Worm (Caenorhabditis elegans): Measurements from ENCODE around the gene C17G10.6.

The C17G10.6 gene

DNA sequence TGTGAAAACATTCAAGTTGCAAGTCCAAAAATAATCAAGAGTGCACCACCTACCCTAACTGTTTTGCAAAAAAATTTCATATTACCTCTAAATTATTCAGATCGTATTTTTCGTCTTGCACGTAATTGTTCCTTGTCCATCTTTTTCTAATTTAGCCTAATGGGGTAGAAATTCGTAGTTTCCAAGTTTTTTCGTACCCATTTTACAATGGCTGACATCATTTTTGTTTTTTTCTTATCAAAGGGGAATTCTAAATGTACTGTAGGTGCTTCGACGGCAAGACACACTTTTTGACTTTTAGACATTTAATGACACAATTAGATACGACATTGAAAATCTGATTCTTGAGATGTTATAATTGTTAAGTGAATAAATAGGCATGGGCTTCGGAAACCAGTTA, 1.3 kb upstream of the C17G10.6 start:
- TF ChIP-seq ZK546.5 (tag; optimal IDR thresholded peaks at IDR 0.05) (no peak), sem-4 (tag; optimal IDR thresholded peaks at IDR 0.05) (no peak), ztf-1 (GFP tag; conservative IDR thresholded peaks at IDR 0.05) (no peak), peb-1 (tag; optimal IDR thresholded peaks at IDR 0.05) (no peak), mdl-1 (tag; optimal IDR thresholded peaks at IDR 0.05) (no peak), egl-27 (tag; optimal IDR thresholded peaks at IDR 0.05) (no peak), ceh-16 (tag; optimal IDR thresholded peaks at IDR 0.05) (no peak), snpc-4 (tag; optimal IDR thresholded peaks at IDR 0.05) (no peak), alr-1 (tag; optimal IDR thresholded peaks at IDR 0.05) (no peak), nhr-23 (tag; optimal IDR thresholded peaks at IDR 0.05) (no peak)

DNA sequence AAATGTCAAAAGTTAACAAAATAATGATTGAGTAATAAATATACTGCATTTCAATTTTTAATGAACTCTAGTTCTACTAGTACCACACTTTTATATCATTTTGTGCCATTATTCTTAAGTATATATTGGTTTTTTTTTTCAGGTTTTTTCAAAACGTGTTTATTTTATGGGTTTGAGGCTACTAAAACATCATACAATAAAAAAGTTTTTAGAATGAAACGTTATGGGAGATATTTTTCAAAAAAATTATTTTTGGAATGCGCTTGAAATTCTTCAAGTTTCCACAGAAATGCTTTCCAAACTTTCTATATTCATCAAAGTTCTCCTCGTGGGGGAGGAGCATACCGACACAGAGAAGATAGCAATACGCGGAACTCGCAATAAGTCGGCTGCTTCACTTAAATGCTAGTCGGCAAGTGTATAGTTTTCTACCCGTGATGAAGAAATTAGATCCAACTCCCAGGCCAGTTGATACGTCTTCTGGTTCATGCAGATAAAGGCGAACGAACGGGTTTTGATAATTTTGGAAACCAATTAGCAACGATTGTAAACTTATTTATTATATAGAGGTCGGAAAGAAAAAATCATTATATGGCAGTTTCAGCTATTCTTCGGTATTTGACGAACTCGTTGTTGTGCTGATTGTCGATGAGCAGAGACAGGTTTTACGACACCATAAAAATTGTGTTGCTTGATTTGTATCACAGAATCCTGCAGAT, 3.6 kb downstream of the C17G10.6 start, which contains the start of gene C17G10.10:
C17G10.10 (minus strand) TSS at position 51 of the 719 bp plus-strand sequence.
- TF ChIP-seq peb-1 (tag; optimal IDR thresholded peaks at IDR 0.05) (no peak), mbf-1 (tag; optimal IDR thresholded peaks at IDR 0.05) (no peak), C34F6.9 (tag; optimal IDR thresholded peaks at IDR 0.05) (peak; percentile 20), mab-5 (tag; optimal IDR thresholded peaks at IDR 0.05) (no peak), unc-39 (tag; optimal IDR thresholded peaks at IDR 0.05) (no peak), F13H6.1 (tag; optimal IDR thresholded peaks at IDR 0.05) (peak; percentile 58), blmp-1 (tag; optimal IDR thresholded peaks at IDR 0.05; ENCODE audit: insufficient read depth) (no peak), ama-1 (optimal IDR thresholded peaks at IDR 0.05) (peak; percentile 98), dmd-4 (tag; optimal IDR thresholded peaks at IDR 0.05) (no peak), ztf-11 (tag; optimal IDR thresholded peaks at IDR 0.05) (no peak), ceh-16 (tag; optimal IDR thresholded peaks at IDR 0.05) (peak; percentile 75), R02D3.7 (tag; optimal IDR thresholded peaks at IDR 0.05) (no peak), sma-9 (GFP tag; optimal IDR thresholded peaks at IDR 0.05) (peak; percentile 91), sma-9 (tag; optimal IDR thresholded peaks at IDR 0.05) (no peak), snpc-4 (tag; optimal IDR thresholded peaks at IDR 0.05) (peak; percentile 99), lin-11 (tag; optimal IDR thresholded peaks at IDR 0.05) (no peak), nhr-6 (tag; optimal IDR thresholded peaks at IDR 0.05) (peak; percentile 41), sma-3 (GFP tag; optimal IDR thresholded peaks at IDR 0.05) (peak; percentile 87), nhr-23 (tag; optimal IDR thresholded peaks at IDR 0.05) (no peak), aly-2 (tag; optimal IDR thresholded peaks at IDR 0.05) (no peak), mdl-1 (tag; optimal IDR thresholded peaks at IDR 0.05) (peak; percentile 54 to 59), unc-55 (GFP tag; optimal IDR thresholded peaks at IDR 0.05) (no peak), fos-1 (tag; optimal IDR thresholded peaks at IDR 0.05) (peak; percentile 85), lsy-2 (tag; optimal IDR thresholded peaks at IDR 0.05) (peak; percentile 62 to 75), nhr-21 (tag; optimal IDR thresholded peaks at IDR 0.05) (peak; percentile 78), nhr-12 (tag; optimal IDR thresholded peaks at IDR 0.05) (no peak), gmeb-1 (tag; optimal IDR thresholded peaks at IDR 0.05) (peak; percentile 82), nhr-77 (tag; optimal IDR thresholded peaks at IDR 0.05) (peak; percentile 68), ZK546.5 (tag; optimal IDR thresholded peaks at IDR 0.05) (no peak), elt-1 (tag; optimal IDR thresholded peaks at IDR 0.05) (no peak), crh-2 (tag; optimal IDR thresholded peaks at IDR 0.05) (peak; percentile 69), ztf-4 (tag; optimal IDR thresholded peaks at IDR 0.05) (peak; percentile 9), zag-1 (tag; optimal IDR thresholded peaks at IDR 0.05) (no peak), skn-1 (tag; optimal IDR thresholded peaks at IDR 0.05) (no peak), lin-39 (tag; optimal IDR thresholded peaks at IDR 0.05) (no peak), egl-27 (tag; optimal IDR thresholded peaks at IDR 0.05) (peak; percentile 72), sem-4 (tag; optimal IDR thresholded peaks at IDR 0.05) (no peak), ztf-1 (GFP tag; conservative IDR thresholded peaks at IDR 0.05) (no peak), alr-1 (tag; optimal IDR thresholded peaks at IDR 0.05) (no peak), nhr-11 (tag; optimal IDR thresholded peaks at IDR 0.05) (no peak), nhr-25 (tag; optimal IDR thresholded peaks at IDR 0.05) (peak; percentile 62), lin-13 (GFP tag; optimal IDR thresholded peaks at IDR 0.05) (peak; percentile 53), unc-62 (GFP tag; optimal IDR thresholded peaks at IDR 0.05) (no peak), nhr-10 (tag; optimal IDR thresholded peaks at IDR 0.05) (peak; percentile 9), Y55F3AM.14 (GFP tag; optimal IDR thresholded peaks at IDR 0.05) (no peak), nhr-237 (tag; optimal IDR thresholded peaks at IDR 0.05) (no peak), nhr-129 (tag; optimal IDR thresholded peaks at IDR 0.05) (peak; percentile 45), elt-3 (tag; optimal IDR thresholded peaks at IDR 0.05) (no peak), ceh-82 (tag; optimal IDR thresholded peaks at IDR 0.05) (no peak)

All from whole organism, L2 larva.